Fruit fly (Drosophila melanogaster) Kc167 (cell line): ENCODE results near the gene msl-1.

Experiments used
- Myc ChIP-seq: fragments of >200 bp; optimal IDR thresholded peaks from 2 replicates; lab custom pipeline; 2017; ENCODE audit warnings: missing external identifiers
- Sin3A ChIP-seq: fragments of >200 bp; optimal IDR thresholded peaks from 2 replicates; lab custom pipeline; 2018; ENCODE audit warnings: missing external identifiers
- h ChIP-seq: fragments of >200 bp; optimal IDR thresholded peaks from 3 replicates; lab custom pipeline; 2018; ENCODE audit warnings: missing external identifiers
- insv ChIP-seq: fragments of >200 bp; optimal IDR thresholded peaks from 3 replicates; lab custom pipeline; 2018; ENCODE audit warnings: missing external identifiers
- psq ChIP-seq: fragments of >200 bp; optimal IDR thresholded peaks from 2 replicates; lab custom pipeline; 2017; ENCODE audit warnings: missing external identifiers
- ttk ChIP-seq: sonication (Bioruptor generic); optimal IDR thresholded peaks from 2 replicates; lab custom pipeline; 2017; ENCODE audit warnings: missing external identifiers

msl-1 gene

DNA sequence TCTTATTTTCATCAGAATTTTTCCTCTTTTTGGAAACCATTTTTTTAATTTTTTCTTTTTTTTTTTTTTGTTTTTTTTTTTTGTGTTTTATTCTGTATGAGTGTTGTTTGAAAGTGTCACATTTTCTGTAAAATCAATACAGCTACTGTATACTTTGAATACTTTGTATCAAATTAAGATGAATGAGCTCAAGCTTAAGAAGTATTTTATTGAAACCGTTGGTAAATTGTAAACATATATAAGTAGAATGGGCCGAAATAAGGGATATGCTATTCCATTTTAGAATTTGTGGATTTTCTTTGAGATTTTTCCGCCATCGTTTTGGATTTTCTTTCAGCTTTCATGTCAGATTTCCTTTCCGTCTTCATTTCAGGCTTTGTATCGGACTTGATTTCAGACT lies 13.6 kb downstream of the msl-1 start, which contains the start of gene Mst36Fb:
Gene Mst36Fb, minus strand, starts transcription at position 101 of the 400 bp plus-strand sequence.
- no peak for TF ChIP-seq h (lab: Kevin White, UChicago)
- TF ChIP-seq insv (lab: Kevin White, UChicago), result no peak
- TF ChIP-seq Myc (lab: Kevin White, UChicago), result no peak
- no peak for TF ChIP-seq Sin3A (lab: Kevin White, UChicago)
- TF ChIP-seq psq, result no peak
- TF ChIP-seq ttk (lab: Kevin White, UChicago), result no peak

dm6 chr2L:18673185-18673584 lies 15.4 kb downstream of the msl-1 start, which contains the start of gene CG43339:
TSS of gene CG43339 (minus strand) at chr2L:18673285.
- TF ChIP-seq psq (no peak), Sin3A (lab: Kevin White, UChicago) (no peak), h (lab: Kevin White, UChicago) (no peak), ttk (lab: Kevin White, UChicago) (no peak), Myc (lab: Kevin White, UChicago) (no peak), insv (lab: Kevin White, UChicago) (no peak)

dm6 chr2L:18671146-18671545 lies 17.5 kb downstream of the msl-1 start, which contains the start of gene CG43338:
TSS of gene CG43338 (minus strand) at chr2L:18671246.
- no peak for TF ChIP-seq insv (lab: Kevin White, UChicago)
- TF ChIP-seq psq, result no peak
- no peak for TF ChIP-seq Myc (lab: Kevin White, UChicago)
- no peak for TF ChIP-seq h (lab: Kevin White, UChicago)

DNA sequence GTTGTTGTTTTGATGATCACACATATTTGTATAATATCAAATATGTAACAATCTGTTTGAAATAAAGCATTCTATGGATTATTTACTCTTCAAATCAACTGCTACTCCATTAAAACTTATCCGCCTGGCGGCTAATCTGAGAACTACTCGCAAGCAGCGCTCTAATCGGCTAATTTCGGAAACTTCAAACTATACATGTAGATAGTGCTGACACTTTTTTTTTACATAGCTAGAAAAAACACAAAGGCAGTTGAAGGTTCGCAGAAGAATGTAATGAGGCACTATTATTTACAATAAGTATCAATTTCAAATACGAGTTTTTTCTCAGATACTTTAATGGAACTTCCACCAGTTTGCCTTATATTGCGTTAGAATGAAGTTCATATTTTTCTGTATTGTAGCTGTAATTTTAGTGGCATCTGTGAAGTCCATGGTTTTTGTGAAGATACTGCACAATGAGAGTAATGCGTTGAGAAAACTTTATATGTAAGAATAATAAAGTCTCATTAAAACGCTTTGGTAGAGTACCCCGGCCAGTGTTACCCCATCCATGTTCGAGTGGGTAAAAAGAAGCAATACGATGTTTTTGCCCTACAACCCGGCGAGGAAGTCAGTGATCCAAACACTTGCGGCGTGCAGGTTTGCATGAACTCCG lies 22.5 kb downstream of the msl-1 start:
- no peak for TF ChIP-seq psq
- TF ChIP-seq ttk (lab: Kevin White, UChicago), result no peak
- TF ChIP-seq Myc (lab: Kevin White, UChicago), result no peak
- TF ChIP-seq insv (lab: Kevin White, UChicago), result no peak
- TF ChIP-seq Sin3A (lab: Kevin White, UChicago), result no peak
- no peak for TF ChIP-seq h (lab: Kevin White, UChicago)

dm6 chr2L:18664707-18665550 lies 23.7 kb downstream of the msl-1 start:
- no peak for TF ChIP-seq ttk (lab: Kevin White, UChicago)
- no peak for TF ChIP-seq h (lab: Kevin White, UChicago)
- TF ChIP-seq insv (lab: Kevin White, UChicago), result no peak
- no peak for TF ChIP-seq Myc (lab: Kevin White, UChicago)
- no peak for TF ChIP-seq psq
- TF ChIP-seq Sin3A (lab: Kevin White, UChicago), result no peak

dm6 chr2L:18663395-18663794 lies 25.2 kb downstream of the msl-1 start:
- no peak for TF ChIP-seq h (lab: Kevin White, UChicago)

dm6 chr2L:18658108-18658507 lies 30.5 kb downstream of the msl-1 start:
- no peak for TF ChIP-seq ttk (lab: Kevin White, UChicago)
- TF ChIP-seq insv (lab: Kevin White, UChicago), result no peak
- no peak for TF ChIP-seq Sin3A (lab: Kevin White, UChicago)
- no peak for TF ChIP-seq h (lab: Kevin White, UChicago)
- TF ChIP-seq psq, result no peak
- TF ChIP-seq Myc (lab: Kevin White, UChicago), result no peak

- TF ChIP-seq ttk (lab: Kevin White, UChicago) (no peak), Myc (lab: Kevin White, UChicago) (no peak), insv (lab: Kevin White, UChicago) (no peak), Sin3A (lab: Kevin White, UChicago) (no peak), h (lab: Kevin White, UChicago) (no peak), psq (no peak)
These were observed 31.8 kb downstream of the msl-1 start for dm6 chr2L:18656691-18657237.

- TF ChIP-seq h (lab: Kevin White, UChicago) (no peak), Myc (lab: Kevin White, UChicago) (no peak), ttk (lab: Kevin White, UChicago) (no peak), Sin3A (lab: Kevin White, UChicago) (no peak), insv (lab: Kevin White, UChicago) (no peak), psq (no peak)
These were observed 35.3 kb downstream of the msl-1 start for dm6 chr2L:18653328-18653675.

dm6 chr2L:18652663-18653327 lies 35.8 kb downstream of the msl-1 start, which contains the start of gene Cyp310a1:
TSS of gene Cyp310a1 (minus strand) at chr2L:18653010.
- TF ChIP-seq insv (lab: Kevin White, UChicago) (no peak), ttk (lab: Kevin White, UChicago) (no peak), psq (no peak), Myc (lab: Kevin White, UChicago) (no peak), h (lab: Kevin White, UChicago) (no peak), Sin3A (lab: Kevin White, UChicago) (no peak)
